Fruit fly (Drosophila melanogaster) whole organism, wandering third instar larva: ENCODE data around the gene Art6.

Experiments
- Abd-B ChIP-seq: fragments of >200 bp; optimal IDR thresholded peaks from 2 replicates; lab custom pipeline; 2017; ENCODE audit warnings: missing biosample characterization, missing genetic modification characterization
- CG32264 ChIP-seq: fragments of 200-800 bp; sonication (Bioruptor generic); optimal IDR thresholded peaks from 2 replicates; lab custom pipeline; 2016; ENCODE audit warnings: missing biosample characterization, missing genetic modification characterization
- CG9705 ChIP-seq: fragments of 200-800 bp; sonication (Bioruptor generic); optimal IDR thresholded peaks from 2 replicates; lab custom pipeline; 2018; ENCODE audit warnings: missing biosample characterization, mild to moderate bottlenecking, missing genetic modification characterization
- CrebA ChIP-seq: fragments of 200-800 bp; sonication (Bioruptor generic); optimal IDR thresholded peaks from 2 replicates; lab custom pipeline; 2016; ENCODE audit warnings: missing biosample characterization, mild to moderate bottlenecking, missing genetic modification characterization, borderline replicate concordance
- Dfd ChIP-seq: fragments of >200 bp; optimal IDR thresholded peaks from 2 replicates; lab custom pipeline; 2017; ENCODE audit warnings: missing biosample characterization, missing genetic modification characterization
- Dif ChIP-seq: fragments of 200-275, 200-300 bp; sonication (Bioruptor generic); optimal IDR thresholded peaks from 2 replicates; lab custom pipeline; 2018; ENCODE audit warnings: missing biosample characterization, missing genetic modification characterization; ENCODE audit not compliant: partially characterized antibody
- GATAd ChIP-seq: sonication (Bioruptor generic); optimal IDR thresholded peaks from 2 replicates; lab custom pipeline; 2016; ENCODE audit warnings: missing biosample characterization, missing genetic modification characterization
- HLH106 ChIP-seq: fragments of 200-800 bp; optimal IDR thresholded peaks from 3 replicates; lab custom pipeline; 2019; ENCODE audit warnings: missing biosample characterization, mild to moderate bottlenecking, missing genetic modification characterization, moderate library complexity
- Hnf4 ChIP-seq: fragments of 200-800 bp; sonication (Bioruptor generic); optimal IDR thresholded peaks from 2 replicates; lab custom pipeline; 2016; ENCODE audit warnings: missing biosample characterization, mild to moderate bottlenecking, missing genetic modification characterization
- Hr78 ChIP-seq: fragments of >200 bp; optimal IDR thresholded peaks from 2 replicates; lab custom pipeline; 2017; ENCODE audit warnings: missing biosample characterization, missing genetic modification characterization
- Hr83 ChIP-seq: fragments of 200-300 bp; sonication (Bioruptor generic); optimal IDR thresholded peaks from 2 replicates; lab custom pipeline; 2016; ENCODE audit warnings: missing biosample characterization, mild to moderate bottlenecking, missing genetic modification characterization, moderate library complexity; ENCODE audit not compliant: poor library complexity, severe bottlenecking
- Myc ChIP-seq: fragments of >200 bp; optimal IDR thresholded peaks from 2 replicates; lab custom pipeline; 2017
- N ChIP-seq: fragments of >200 bp; optimal IDR thresholded peaks from 2 replicates; lab custom pipeline; 2018; ENCODE audit warnings: missing biosample characterization, missing external identifiers, missing genetic modification characterization
- OdsH ChIP-seq: fragments of 200-800 bp; sonication (Bioruptor generic); optimal IDR thresholded peaks from 2 replicates; lab custom pipeline; 2016; ENCODE audit warnings: missing biosample characterization, mild to moderate bottlenecking, missing genetic modification characterization
- Rel ChIP-seq, 2 experiments: fragments of 200-800 bp; sonication (Bioruptor generic) in 1 of 2; optimal IDR thresholded peaks; 2 replicates in 1 of 2; 3 replicates in 1 of 2; lab custom pipeline; 2016 to 2019; ENCODE audit warnings: mild to moderate bottlenecking in 2 of 2, missing biosample characterization in 2 of 2, missing genetic modification characterization in 2 of 2, moderate library complexity in 1 of 2
- Sp1 ChIP-seq: fragments of 200-800 bp; sonication (Bioruptor generic); optimal IDR thresholded peaks from 3 replicates; lab custom pipeline; 2019; ENCODE audit warnings: missing biosample characterization, mild to moderate bottlenecking, missing genetic modification characterization, moderate library complexity
- Vsx2 ChIP-seq: fragments of 200-300, 225-300 bp; sonication (Bioruptor generic); optimal IDR thresholded peaks from 2 replicates; lab custom pipeline; 2018; ENCODE audit warnings: missing biosample characterization, missing genetic modification characterization; ENCODE audit not compliant: partially characterized antibody
- br ChIP-seq: fragments of 200-800 bp; sonication (Bioruptor generic); optimal IDR thresholded peaks from 2 replicates; lab custom pipeline; 2016; ENCODE audit warnings: missing biosample characterization, missing genetic modification characterization
- brk ChIP-seq: fragments of 200-800 bp; sonication (Bioruptor generic); optimal IDR thresholded peaks from 2 replicates; lab custom pipeline; 2016; ENCODE audit warnings: missing biosample characterization, mild to moderate bottlenecking, missing genetic modification characterization
- dl ChIP-seq, 2 experiments: fragments of 175-275, 200-275 bp in 1 of 2; fragments of 200-275 bp in 1 of 2; sonication (Bioruptor generic); optimal IDR thresholded peaks; lab custom pipeline; 2018; ENCODE audit warnings: mild to moderate bottlenecking in 2 of 2, missing biosample characterization in 2 of 2, missing genetic modification characterization in 2 of 2, moderate library complexity in 2 of 2; ENCODE audit not compliant: partially characterized antibody in 2 of 2, insufficient read depth in 1 of 2
- dsf ChIP-seq: sonication (Bioruptor generic); optimal IDR thresholded peaks from 2 replicates; lab custom pipeline; 2016; ENCODE audit warnings: missing biosample characterization, missing genetic modification characterization, borderline replicate concordance
- ey ChIP-seq: fragments of 200-800 bp; sonication (Bioruptor generic); optimal IDR thresholded peaks from 2 replicates; lab custom pipeline; 2016; ENCODE audit warnings: missing biosample characterization, missing genetic modification characterization
- foxo ChIP-seq, 2 experiments: fragments of 200-800 bp; sonication (Bioruptor generic); optimal IDR thresholded peaks; 2 replicates in 1 of 2; 3 replicates in 1 of 2; lab custom pipeline; 2016 to 2017; ENCODE audit warnings: missing biosample characterization in 2 of 2, missing genetic modification characterization in 2 of 2
- fru ChIP-seq: fragments of 200-800 bp; sonication (Bioruptor generic); optimal IDR thresholded peaks from 3 replicates; lab custom pipeline; 2016; ENCODE audit warnings: missing biosample characterization, mild to moderate bottlenecking, missing genetic modification characterization
- h ChIP-seq: fragments of 200-800 bp; sonication (Bioruptor generic); optimal IDR thresholded peaks from 3 replicates; lab custom pipeline; 2016; ENCODE audit warnings: missing biosample characterization, mild to moderate bottlenecking, missing genetic modification characterization
- jim ChIP-seq: fragments of 175-275, 200-325 bp; sonication (Bioruptor generic); optimal IDR thresholded peaks from 2 replicates; lab custom pipeline; 2016; ENCODE audit warnings: missing biosample characterization, mild to moderate bottlenecking, missing genetic modification characterization
- lola ChIP-seq: fragments of >200 bp; optimal IDR thresholded peaks from 2 replicates; lab custom pipeline; 2017; ENCODE audit warnings: missing biosample characterization, missing genetic modification characterization
- pan ChIP-seq: fragments of >200 bp; optimal IDR thresholded peaks from 2 replicates; lab custom pipeline; 2017
- psq ChIP-seq: fragments of 200-800 bp; sonication (Bioruptor generic); optimal IDR thresholded peaks from 3 replicates; lab custom pipeline; 2017; ENCODE audit warnings: missing biosample characterization, mild to moderate bottlenecking, missing genetic modification characterization, moderate library complexity
- rgr ChIP-seq: fragments of 200-800 bp; sonication (Bioruptor generic); optimal IDR thresholded peaks from 3 replicates; lab custom pipeline; 2016; ENCODE audit warnings: missing biosample characterization, mild to moderate bottlenecking, missing genetic modification characterization
- sage ChIP-seq: fragments of 200-800 bp; sonication (Bioruptor generic); optimal IDR thresholded peaks from 2 replicates; lab custom pipeline; 2016; ENCODE audit warnings: missing biosample characterization, mild to moderate bottlenecking, missing genetic modification characterization
- tai ChIP-seq: sonication (Bioruptor generic); optimal IDR thresholded peaks from 2 replicates; lab custom pipeline; 2016; ENCODE audit warnings: missing biosample characterization, missing genetic modification characterization
- woc ChIP-seq: sonication (Bioruptor generic); optimal IDR thresholded peaks from 2 replicates; lab custom pipeline; 2016; ENCODE audit warnings: missing biosample characterization, mild to moderate bottlenecking, missing genetic modification characterization

The Art6 gene

DNA sequence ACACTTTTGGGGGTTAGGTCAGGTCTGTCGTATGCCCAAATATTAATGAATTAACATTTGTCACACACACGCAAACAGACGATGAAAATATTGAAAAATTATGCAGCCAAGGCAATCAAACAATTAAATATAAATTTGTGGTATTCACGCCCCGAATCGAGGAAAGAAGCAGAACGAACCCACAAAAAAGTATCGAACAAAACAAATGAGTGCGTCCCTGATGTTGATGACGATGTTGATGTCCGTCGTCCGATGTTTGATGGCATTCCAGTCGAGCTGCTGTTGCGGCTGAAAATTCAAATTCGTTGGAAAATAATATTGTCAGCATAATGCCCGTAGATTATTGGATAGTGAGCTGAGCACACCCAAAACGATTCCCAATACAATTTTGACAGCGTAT lies 36.5 kb downstream of the Art6 start:
- TF ChIP-seq ey (no peak), pan (lab: Kevin White, UChicago) (no peak), fru (no peak), psq (no peak), foxo (GFP tag; optimal IDR thresholded peaks at IDR 0.05; lab: Kevin White, UChicago) (no peak), dl (GFP tag; optimal IDR thresholded peaks at IDR 0.05; lab: Kevin White, UChicago; ENCODE audit: insufficient read depth in 1 of 2, partially characterized antibody in 2 of 2) (no peak), Hr78 (no peak), jim (GFP tag; lab: Kevin White, UChicago) (no peak), dsf (no peak), Myc (lab: Kevin White, UChicago) (no peak), tai (no peak), Dif (GFP tag; lab: Kevin White, UChicago) (no peak), brk (GFP tag; lab: Kevin White, UChicago) (no peak), lola (GFP tag; lab: Kevin White, UChicago) (no peak), Rel (GFP tag; optimal IDR thresholded peaks at IDR 0.05; lab: Kevin White, UChicago) (no peak), Rel (tag; optimal IDR thresholded peaks at IDR 0.05; lab: Kevin White, UChicago) (no peak), woc (GFP tag; lab: Kevin White, UChicago) (no peak)
- TF ChIP-seq, all 38 proteins: peak for 0

DNA sequence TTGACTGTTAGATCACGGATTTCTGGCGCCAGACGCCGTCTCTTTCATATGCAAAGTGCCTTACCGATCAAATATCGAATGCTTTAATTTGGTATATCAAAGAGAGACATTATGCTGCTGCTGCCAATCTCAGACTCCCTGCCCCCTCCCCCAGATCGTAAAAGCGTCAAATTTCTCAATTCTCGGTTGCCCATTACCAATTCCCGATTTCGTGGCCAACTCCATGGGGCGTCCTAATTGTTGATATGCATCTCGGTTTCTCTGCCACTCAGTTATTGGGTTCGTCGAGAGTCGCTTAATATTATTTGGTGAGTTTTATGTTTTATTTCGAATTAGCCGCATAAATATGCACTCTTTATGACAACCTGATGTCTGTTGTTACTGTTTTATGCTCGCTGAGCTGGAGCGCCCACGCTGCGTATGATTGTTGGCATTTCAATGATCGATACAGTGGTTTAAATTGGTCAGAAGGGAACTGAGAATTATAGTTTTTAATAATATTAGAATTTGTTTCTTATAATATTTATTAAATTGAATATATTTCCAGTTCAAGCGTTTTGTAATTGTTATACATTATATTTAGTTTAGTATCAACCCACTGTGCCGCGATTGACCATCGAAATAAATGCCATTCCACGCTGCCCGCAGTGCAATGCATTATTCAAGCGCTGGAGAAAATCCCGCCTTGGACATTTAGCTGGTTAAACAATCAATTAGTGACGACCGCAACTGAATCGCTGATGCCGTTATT lies 38.1 kb downstream of the Art6 start:
- TF ChIP-seq HLH106 (no peak), foxo (GFP tag; optimal IDR thresholded peaks at IDR 0.05; lab: Kevin White, UChicago) (peak in 1 of 2 experiments; percentile 4)

DNA sequence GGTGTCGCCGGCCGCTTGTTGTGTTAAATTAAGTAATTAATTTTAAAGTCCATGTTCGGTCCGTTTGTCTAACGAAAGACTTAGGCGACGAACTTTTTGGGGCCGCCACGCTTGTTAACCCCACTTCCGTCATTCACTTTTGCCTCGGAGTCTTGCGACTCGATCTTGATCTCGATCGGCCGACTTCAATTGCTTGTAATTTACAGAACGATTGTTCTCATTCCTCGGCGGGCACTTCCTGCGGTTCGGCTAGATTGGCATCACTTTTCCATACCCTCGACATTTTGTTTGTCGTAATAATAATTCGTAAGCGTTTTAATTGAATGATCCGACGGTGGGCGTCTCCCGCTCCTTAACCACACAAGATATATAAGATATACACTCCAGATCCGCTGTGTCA lies 38.9 kb downstream of the Art6 start:
- TF ChIP-seq pan (lab: Kevin White, UChicago), result no peak
- no peak for TF ChIP-seq Dif (GFP tag; lab: Kevin White, UChicago)
- no peak for TF ChIP-seq br

DNA sequence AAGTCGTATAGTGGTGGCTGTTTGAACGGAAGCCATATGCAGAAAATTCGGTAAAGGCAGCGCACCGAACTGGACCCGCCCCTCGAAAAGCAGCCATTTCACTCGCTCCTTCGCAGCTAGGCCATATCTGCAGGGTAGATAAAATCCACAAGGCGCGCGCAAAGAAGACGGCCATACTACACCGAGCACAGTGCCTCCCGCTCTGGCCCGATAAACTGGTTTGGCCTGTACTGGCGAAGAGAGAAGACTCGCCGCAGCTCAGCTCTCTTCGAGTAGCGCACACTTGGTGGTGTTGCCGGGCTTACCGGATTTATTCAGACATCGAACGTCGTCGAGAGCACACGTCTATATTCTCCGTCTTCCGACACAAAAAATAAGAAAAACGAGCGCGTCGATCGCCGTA lies 44.1 kb downstream of the Art6 start, which contains the start of gene ems:
Gene ems, plus strand, starts transcription at position 311 of the 403 bp plus-strand sequence.
- TF ChIP-seq brk (GFP tag; lab: Kevin White, UChicago) (no peak), foxo (GFP tag; optimal IDR thresholded peaks at IDR 0.05; lab: Kevin White, UChicago) (no peak), HLH106 (no peak), tai (no peak), Hnf4 (GFP tag; lab: Kevin White, UChicago) (no peak), br (no peak), Dif (GFP tag; lab: Kevin White, UChicago) (peak; percentile 87), Sp1 (no peak), GATAd (no peak), Myc (lab: Kevin White, UChicago) (no peak), N (no peak), CG32264 (no peak), fru (no peak), psq (no peak), Abd-B (no peak), dl (GFP tag; optimal IDR thresholded peaks at IDR 0.05; lab: Kevin White, UChicago; ENCODE audit: insufficient read depth in 1 of 2, partially characterized antibody in 2 of 2) (peak in 1 of 2 experiments; percentile 65), Vsx2 (GFP tag; lab: Kevin White, UChicago) (peak; percentile 82), pan (lab: Kevin White, UChicago) (no peak), CrebA (GFP tag; lab: Kevin White, UChicago) (no peak), OdsH (no peak), Hr83 (peak; percentile 35), Dfd (GFP tag; lab: Kevin White, UChicago) (no peak), Hr78 (no peak)
- TF ChIP-seq, all 38 proteins: peak for 4

DNA sequence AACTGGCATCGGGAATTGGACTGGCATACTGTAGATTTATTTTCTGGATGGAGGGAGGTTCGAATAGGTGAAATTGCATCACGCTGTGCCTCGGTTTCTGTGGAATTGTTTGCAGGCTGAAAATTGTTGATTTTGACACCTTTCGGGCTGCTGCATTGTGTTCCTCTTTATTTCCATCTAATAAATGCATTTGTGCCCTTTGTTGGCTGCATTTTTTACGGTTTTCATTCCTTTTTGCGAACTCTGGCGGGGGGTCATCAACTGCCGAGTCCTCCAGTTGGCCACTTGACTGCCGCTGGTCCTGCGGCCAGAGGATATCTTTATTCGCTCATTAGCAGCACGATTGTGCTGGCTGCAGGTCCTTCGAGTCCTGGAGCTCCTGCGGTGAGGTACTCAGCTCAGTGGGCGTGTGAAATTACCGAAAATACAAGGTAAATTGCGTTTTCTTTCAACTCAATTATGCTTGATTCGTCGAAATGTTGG lies 45.8 kb downstream of the Art6 start:
- TF ChIP-seq CG9705 (no peak), Dfd (GFP tag; lab: Kevin White, UChicago) (no peak), GATAd (no peak), Abd-B (no peak), rgr (GFP tag; lab: Kevin White, UChicago) (no peak), foxo (GFP tag; optimal IDR thresholded peaks at IDR 0.05; lab: Kevin White, UChicago) (no peak), h (GFP tag; lab: Kevin White, UChicago) (no peak), CG32264 (no peak), Hnf4 (GFP tag; lab: Kevin White, UChicago) (no peak), CrebA (GFP tag; lab: Kevin White, UChicago) (no peak), Hr83 (no peak), dsf (no peak), Hr78 (no peak), dl (GFP tag; optimal IDR thresholded peaks at IDR 0.05; lab: Kevin White, UChicago; ENCODE audit: insufficient read depth in 1 of 2, partially characterized antibody in 2 of 2) (no peak), pan (lab: Kevin White, UChicago) (no peak), jim (GFP tag; lab: Kevin White, UChicago) (no peak), psq (no peak), sage (GFP tag; lab: Kevin White, UChicago) (no peak), Sp1 (no peak), Myc (lab: Kevin White, UChicago) (no peak)
